Worm (Caenorhabditis elegans) whole organism, L3 larva: ENCODE results near the gene C05G5.1.

ENCODE experiments used
- elt-2 ChIP-seq: sonication (generic microtip); optimal IDR thresholded peaks from 2 replicates; lab custom pipeline; 2016; ENCODE audit warnings: missing genetic modification reagents, mild to moderate bottlenecking, missing genetic modification characterization, missing compliant biosample characterization
- elt-3 ChIP-seq, 3 experiments: fragments of 150-350 bp in 1 of 3; sonication (generic microtip) in 2 of 3; optimal IDR thresholded peaks; 2 replicates in 2 of 3; 4 replicates in 1 of 3; lab custom pipeline; 2014 to 2017; ENCODE audit warnings: missing biosample characterization in 3 of 3, missing genetic modification characterization in 3 of 3
- fkh-10 ChIP-seq: sonication (generic microtip); optimal IDR thresholded peaks from 2 replicates; lab custom pipeline; 2017; ENCODE audit warnings: missing biosample characterization, missing genetic modification reagents, missing genetic modification characterization
- lin-15B ChIP-seq: fragments of 150-350 bp; optimal IDR thresholded peaks from 2 replicates; lab custom pipeline; 2014; ENCODE audit warnings: missing biosample characterization, missing genetic modification characterization
- mdl-1 ChIP-seq: fragments of 150-350 bp; optimal IDR thresholded peaks from 2 replicates; lab custom pipeline; 2014; ENCODE audit warnings: missing biosample characterization, missing genetic modification characterization
- nhr-237 ChIP-seq: fragments of 150-350 bp; optimal IDR thresholded peaks from 2 replicates; lab custom pipeline; 2014; ENCODE audit warnings: missing biosample characterization, missing genetic modification characterization
- nhr-76 ChIP-seq: fragments of 150-350 bp; sonication (generic microtip); optimal IDR thresholded peaks from 5 replicates; lab custom pipeline; 2014; ENCODE audit warnings: missing biosample characterization, missing genetic modification characterization
- pqm-1 ChIP-seq: fragments of 150-350 bp; optimal IDR thresholded peaks from 2 replicates; lab custom pipeline; 2017; ENCODE audit warnings: missing biosample characterization, missing genetic modification characterization, inconsistent platforms
- skn-1 ChIP-seq: fragments of 150-350 bp; optimal IDR thresholded peaks from 2 replicates; lab custom pipeline; 2014; ENCODE audit warnings: missing biosample characterization, missing genetic modification characterization
- snpc-4 ChIP-seq: fragments of 150-350 bp; optimal IDR thresholded peaks from 2 replicates; lab custom pipeline; 2014; ENCODE audit warnings: missing biosample characterization, missing genetic modification characterization
- tbx-2 ChIP-seq: sonication (generic microtip); optimal IDR thresholded peaks from 2 replicates; lab custom pipeline; 2016; ENCODE audit warnings: mild to moderate bottlenecking, missing genetic modification characterization, missing compliant biosample characterization
- unc-62 ChIP-seq: fragments of 150-350 bp; sonication (generic microtip); optimal IDR thresholded peaks from 4 replicates; lab custom pipeline; 2014; ENCODE audit warnings: missing biosample characterization, missing genetic modification reagents, missing genetic modification characterization
- zag-1 ChIP-seq: fragments of 150-350 bp; optimal IDR thresholded peaks from 2 replicates; lab custom pipeline; 2014; ENCODE audit warnings: missing biosample characterization, missing genetic modification characterization

ce11 chrX:14773238-14773637 lies 33.3 kb upstream of the C05G5.1 start, which contains the start of gene unc-3:
- TF ChIP-seq unc-62 (GFP tag; lab: Kevin White, UChicago) (no peak), mdl-1 (no peak), lin-15B (no peak), elt-2 (tag; lab: Kevin White, UChicago) (no peak), snpc-4 (tag; lab: Kevin White, UChicago) (no peak), nhr-76 (tag; lab: Kevin White, UChicago) (no peak), pqm-1 (no peak), zag-1 (tag; lab: Kevin White, UChicago) (no peak), fkh-10 (GFP tag; lab: Kevin White, UChicago) (no peak), nhr-237 (no peak), elt-3 (tag; optimal IDR thresholded peaks at IDR 0.05; lab: Kevin White, UChicago) (no peak), tbx-2 (tag; lab: Kevin White, UChicago) (no peak), skn-1 (tag; lab: Kevin White, UChicago) (no peak)
